Worm (Caenorhabditis elegans) whole organism, L4 larva: ENCODE data around the gene mlt-11.

Experiments
- F37D6.2 ChIP-seq: sonication (generic microtip); optimal IDR thresholded peaks from 2 replicates; lab custom pipeline; 2016; ENCODE audit warnings: mild to moderate bottlenecking, missing genetic modification characterization, missing compliant biosample characterization
- T26A8.4 ChIP-seq: fragments of 200-800 bp; sonication (Bioruptor generic); IDR thresholded peaks from 2 replicates; pipeline ENCODE4 v1.3.6; 2022; ENCODE audit warnings: missing genetic modification characterization, missing compliant biosample characterization
- Y105C5A.15 ChIP-seq: fragments of 200-800 bp; sonication (Bioruptor generic); IDR thresholded peaks from 2 replicates; pipeline ENCODE4 v1.3.6; 2022; ENCODE audit warnings: missing genetic modification characterization, missing compliant biosample characterization
- Y5F2A.4 ChIP-seq: fragments of 200-800 bp; sonication (Bioruptor generic); optimal IDR thresholded peaks from 2 replicates; lab custom pipeline; 2018; ENCODE audit warnings: mild to moderate bottlenecking, missing genetic modification characterization, missing compliant biosample characterization
- Y75B8A.6 ChIP-seq: fragments of 200-800 bp; sonication (Bioruptor generic); IDR thresholded peaks from 2 replicates; pipeline ENCODE4 v1.3.6; 2022; ENCODE audit warnings: missing genetic modification reagents, missing genetic modification characterization, missing compliant biosample characterization
- ZK546.5 ChIP-seq, 2 experiments: sonication (generic microtip); optimal IDR thresholded peaks; 2 replicates each; lab custom pipeline; 2017; ENCODE audit warnings: missing biosample characterization in 2 of 2, missing genetic modification characterization in 2 of 2
- ama-1 ChIP-seq: fragments of 150-350 bp; optimal IDR thresholded peaks from 2 replicates; lab custom pipeline; 2014; ENCODE audit warnings: inconsistent platforms, mixed read lengths
- ceh-82 ChIP-seq: sonication (generic microtip); optimal IDR thresholded peaks from 2 replicates; lab custom pipeline; 2017; ENCODE audit warnings: missing biosample characterization, missing genetic modification characterization
- cey-2 ChIP-seq: sonication (generic microtip); optimal IDR thresholded peaks from 3 replicates; lab custom pipeline; 2017; ENCODE audit warnings: missing genetic modification characterization, mild to moderate bottlenecking, missing compliant biosample characterization, antibody characterized with exemption, borderline replicate concordance; ENCODE audit not compliant: insufficient read depth
- daf-16 ChIP-seq, 3 experiments: sonication (generic microtip); optimal IDR thresholded peaks; 2 replicates each; lab custom pipeline; 2016 to 2017; ENCODE audit warnings: missing genetic modification characterization in 3 of 3, missing genetic modification reagents in 3 of 3, mild to moderate bottlenecking in 2 of 3, missing compliant biosample characterization in 2 of 3, missing biosample characterization in 1 of 3, moderate library complexity in 1 of 3
- daf-19 ChIP-seq: fragments of 200-800 bp; sonication (Bioruptor generic); conservative IDR thresholded peaks from 2 replicates; pipeline ENCODE4 v1.3.6; 2022; ENCODE audit warnings: missing genetic modification characterization, missing compliant biosample characterization
- dmd-6 ChIP-seq: fragments of 200-800 bp; sonication (Bioruptor generic); IDR thresholded peaks from 2 replicates; pipeline ENCODE4 v1.3.6; 2022; ENCODE audit warnings: missing genetic modification reagents, missing genetic modification characterization, missing compliant biosample characterization
- dmd-8 ChIP-seq: fragments of 200-800 bp; sonication (Bioruptor generic); IDR thresholded peaks from 2 replicates; pipeline ENCODE4 v1.3.6; 2022; ENCODE audit warnings: missing genetic modification characterization, missing compliant biosample characterization
- dmd-9 ChIP-seq: fragments of 200-800 bp; sonication (Bioruptor generic); IDR thresholded peaks from 2 replicates; pipeline ENCODE4 v1.3.6; 2022; ENCODE audit warnings: missing genetic modification reagents, missing genetic modification characterization, missing compliant biosample characterization
- dpl-1 ChIP-seq: fragments of 150-350 bp; optimal IDR thresholded peaks from 2 replicates; lab custom pipeline; 2014; ENCODE audit warnings: missing biosample characterization, missing genetic modification reagents, missing genetic modification characterization
- duxl-1 ChIP-seq: sonication (generic microtip); optimal IDR thresholded peaks from 2 replicates; lab custom pipeline; 2016; ENCODE audit warnings: mild to moderate bottlenecking, missing genetic modification characterization, moderate library complexity, missing compliant biosample characterization; ENCODE audit not compliant: poor library complexity
- hif-1 ChIP-seq, 2 experiments: sonication (generic microtip); optimal IDR thresholded peaks; 2 replicates each; lab custom pipeline; 2016 to 2017; ENCODE audit warnings: missing compliant biosample characterization in 2 of 2, missing genetic modification characterization in 2 of 2, missing genetic modification reagents in 2 of 2, missing genotype in 2 of 2, mild to moderate bottlenecking in 1 of 2
- hlh-11 ChIP-seq: fragments of 200-800 bp; sonication (Bioruptor generic); optimal IDR thresholded peaks from 2 replicates; lab custom pipeline; 2018; ENCODE audit warnings: mild to moderate bottlenecking, missing genetic modification characterization, missing compliant biosample characterization
- lin-1 ChIP-seq: fragments of 200-800 bp; sonication (Bioruptor generic); IDR thresholded peaks from 2 replicates; pipeline ENCODE4 v1.3.6; 2022; ENCODE audit warnings: missing genetic modification reagents, missing genetic modification characterization, missing compliant biosample characterization
- lin-15B ChIP-seq: fragments of 150-350 bp; sonication (generic microtip); optimal IDR thresholded peaks from 3 replicates; lab custom pipeline; 2014; ENCODE audit warnings: missing biosample characterization, missing genetic modification characterization
- lin-39 ChIP-seq: fragments of 150-350 bp; optimal IDR thresholded peaks from 2 replicates; lab custom pipeline; 2014; ENCODE audit warnings: missing biosample characterization, missing genetic modification reagents, missing genetic modification characterization
- madf-5 ChIP-seq, 2 experiments: fragments of 200-800 bp; sonication (Bioruptor generic); IDR thresholded peaks; 2 replicates each; pipeline ENCODE4 v1.3.6; 2022; ENCODE audit warnings: missing compliant biosample characterization in 2 of 2, missing genetic modification characterization in 2 of 2
- mdt-29 ChIP-seq: fragments of 200-800 bp; sonication (Bioruptor generic); IDR thresholded peaks from 2 replicates; pipeline ENCODE4 v1.3.6; 2022; ENCODE audit warnings: missing genetic modification reagents, missing genetic modification characterization, missing compliant biosample characterization
- mep-1 ChIP-seq: fragments of 150-350 bp; sonication (generic microtip); optimal IDR thresholded peaks from 3 replicates; lab custom pipeline; 2014; ENCODE audit warnings: missing biosample characterization, missing genetic modification characterization
- mes-2 ChIP-seq: sonication (generic microtip); optimal IDR thresholded peaks from 2 replicates; lab custom pipeline; 2016; ENCODE audit warnings: missing genotype, mild to moderate bottlenecking, missing genetic modification characterization, missing compliant biosample characterization; ENCODE audit not compliant: poor library complexity, severe bottlenecking
- mxl-2 ChIP-seq: fragments of 200-800 bp; sonication (Bioruptor generic); conservative IDR thresholded peaks from 2 replicates; pipeline ENCODE4 v1.3.6; 2022; ENCODE audit warnings: missing genetic modification reagents, missing genetic modification characterization, missing compliant biosample characterization
- mxl-3 ChIP-seq: fragments of 200-800 bp; sonication (Bioruptor generic); optimal IDR thresholded peaks from 2 replicates; lab custom pipeline; 2018; ENCODE audit warnings: mild to moderate bottlenecking, missing genetic modification characterization, missing compliant biosample characterization
- nhr-41 ChIP-seq: fragments of 200-800 bp; sonication (Bioruptor generic); IDR thresholded peaks from 2 replicates; pipeline ENCODE4 v1.3.6; 2022; ENCODE audit warnings: missing genetic modification reagents, missing genetic modification characterization, missing compliant biosample characterization
- nhr-48 ChIP-seq: sonication (generic microtip); optimal IDR thresholded peaks from 2 replicates; lab custom pipeline; 2016; ENCODE audit warnings: mild to moderate bottlenecking, missing genetic modification characterization, missing compliant biosample characterization
- nhr-6 ChIP-seq: fragments of 150-350 bp; optimal IDR thresholded peaks from 2 replicates; lab custom pipeline; 2014; ENCODE audit warnings: missing biosample characterization, missing genetic modification characterization
- sdz-12 ChIP-seq: fragments of 200-800 bp; sonication (Bioruptor generic); optimal IDR thresholded peaks from 2 replicates; lab custom pipeline; 2018; ENCODE audit warnings: mild to moderate bottlenecking, missing genetic modification characterization, missing compliant biosample characterization
- snpc-1.2 ChIP-seq: fragments of 200-800 bp; sonication (Bioruptor generic); IDR thresholded peaks from 2 replicates; pipeline ENCODE4 v1.3.6; 2022; ENCODE audit warnings: missing genetic modification reagents, missing genetic modification characterization, missing compliant biosample characterization
- spr-3 ChIP-seq: fragments of 200-800 bp; sonication (Bioruptor generic); optimal IDR thresholded peaks from 2 replicates; lab custom pipeline; 2018; ENCODE audit warnings: mild to moderate bottlenecking, missing genetic modification characterization, missing compliant biosample characterization
- unc-62 ChIP-seq, 3 experiments: fragments of 150-350 bp in 1 of 3; sonication (generic microtip); optimal IDR thresholded peaks in 2 of 3; peaks in 1 of 3; 1 replicate in 1 of 3; 2 replicates in 2 of 3; lab custom pipeline; 2014 to 2017; ENCODE audit warnings: missing biosample characterization in 3 of 3, missing genetic modification characterization in 3 of 3, missing genetic modification reagents in 3 of 3, missing genotype in 1 of 3
- zfp-3 ChIP-seq: fragments of 200-800 bp; sonication (Bioruptor generic); conservative IDR thresholded peaks from 2 replicates; pipeline ENCODE4 v1.3.6; 2022; ENCODE audit warnings: missing genetic modification reagents, missing genetic modification characterization, missing compliant biosample characterization

Gene mlt-11

DNA sequence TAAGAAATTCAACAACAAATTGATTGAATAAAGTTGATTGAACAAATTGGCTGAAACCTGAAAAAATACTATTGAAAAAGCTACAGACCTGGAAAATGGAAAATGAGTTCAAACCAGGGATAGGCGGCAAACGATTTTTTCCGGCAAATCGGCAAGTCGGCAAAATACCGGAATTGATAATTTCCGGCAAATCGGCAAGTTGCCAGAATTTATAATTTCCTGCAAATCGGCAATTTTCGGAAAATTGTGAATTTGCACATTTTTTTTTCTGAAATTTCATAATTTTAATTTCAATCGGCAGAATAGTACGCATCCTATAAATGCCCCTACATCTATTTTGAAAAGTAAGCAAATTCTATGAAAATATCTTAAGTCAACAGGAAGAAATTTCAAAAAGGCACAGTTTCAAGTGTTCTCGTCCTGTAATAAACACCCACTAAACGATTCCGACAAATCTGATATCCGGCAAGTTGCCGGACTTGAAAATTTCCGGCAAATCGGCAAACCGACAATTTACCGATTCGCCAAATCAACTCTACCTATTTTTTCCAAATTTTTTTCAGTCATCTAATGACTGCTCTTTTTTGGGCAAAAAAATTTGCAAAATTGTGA, 49.9 kb downstream of the mlt-11 start:
- no peak for TF ChIP-seq sdz-12 (GFP tag; lab: Kevin White, UChicago)
- TF ChIP-seq daf-16 (GFP tag; optimal IDR thresholded peaks at IDR 0.05; lab: Kevin White, UChicago) = peak in 1 of 2 experiments; percentile 63
- TF ChIP-seq daf-16 (tag; optimal IDR thresholded peaks at IDR 0.05; lab: Kevin White, UChicago) = no peak
- TF ChIP-seq hlh-11 (tag; lab: Kevin White, UChicago) = no peak
- TF ChIP-seq lin-39 (tag; lab: Kevin White, UChicago) = no peak
- peak; percentile 56; the same call in 1 of the 2 replicates for TF ChIP-seq dmd-9 (GFP tag; lab: Robert Waterston, UW)
- TF ChIP-seq Y5F2A.4 (GFP tag; lab: Kevin White, UChicago) = no peak
- 0 out of 4 replicates have a peak, but pooled peaks of 1 of the 2 experiments have one; percentile 11 for TF ChIP-seq madf-5 (GFP tag; IDR thresholded peaks at IDR 0.05; lab: Robert Waterston, UW)
- peak in 1 of 2 experiments; percentile 45 for TF ChIP-seq hif-1 (tag; optimal IDR thresholded peaks at IDR 0.05; lab: Kevin White, UChicago)
- TF ChIP-seq Y75B8A.6 (GFP tag; lab: Robert Waterston, UW) = 0 out of 2 replicates have a peak, but pooled peaks have one; percentile 13
- no peak for TF ChIP-seq duxl-1 (tag; lab: Kevin White, UChicago)
- no peak for TF ChIP-seq nhr-6 (tag; lab: Kevin White, UChicago)
- no peak for TF ChIP-seq spr-3 (GFP tag; lab: Kevin White, UChicago)
- peak; percentile 6 for TF ChIP-seq mep-1
- TF ChIP-seq Y105C5A.15 (GFP tag; lab: Robert Waterston, UW) = no peak
- TF ChIP-seq ceh-82 = no peak
- TF ChIP-seq mxl-3 (GFP tag; lab: Kevin White, UChicago) = no peak
- no peak for TF ChIP-seq dmd-8
- TF ChIP-seq T26A8.4 (GFP tag; lab: Robert Waterston, UW) = peak; percentile 55
- 0 out of 2 replicates have a peak, but pooled peaks have one; percentile 19 for TF ChIP-seq snpc-1.2
- no peak for TF ChIP-seq dpl-1 (GFP tag; lab: Kevin White, UChicago)
- TF ChIP-seq daf-19 = no peak
- no peak for TF ChIP-seq F37D6.2 (tag; lab: Kevin White, UChicago)
- no peak for TF ChIP-seq mdt-29 (GFP tag; lab: Robert Waterston, UW)
- no peak for TF ChIP-seq lin-15B (tag; lab: Kevin White, UChicago)
- TF ChIP-seq cey-2 (tag; lab: Kevin White, UChicago) = no peak
- TF ChIP-seq ZK546.5 (tag; optimal IDR thresholded peaks at IDR 0.05; lab: Kevin White, UChicago) = no peak
- no peak for TF ChIP-seq nhr-41 (GFP tag; lab: Robert Waterston, UW)
- TF ChIP-seq mes-2 (tag; lab: Kevin White, UChicago) = peak; percentile 9
- TF ChIP-seq zfp-3 (GFP tag; lab: Robert Waterston, UW) = 0 out of 2 replicates have a peak, but pooled peaks have one; percentile 47
- TF ChIP-seq unc-62 (GFP tag; optimal IDR thresholded peaks at IDR 0.05 in 1 of 2; lab: Kevin White, UChicago) = no peak
- TF ChIP-seq unc-62 (tag; optimal IDR thresholded peaks at IDR 0.05; lab: Kevin White, UChicago) = no peak
- TF ChIP-seq ama-1 (lab: Kevin White, UChicago) = peak; percentile 64
- 0 out of 2 replicates have a peak, but pooled peaks have one; percentile 43 for TF ChIP-seq lin-1 (GFP tag; lab: Robert Waterston, UW)
- TF ChIP-seq mxl-2 (GFP tag; lab: Robert Waterston, UW) = no peak
- peak; percentile 4 for TF ChIP-seq nhr-48 (tag; lab: Kevin White, UChicago)
- 0 out of 2 replicates have a peak, but pooled peaks have one; percentile 13 for TF ChIP-seq dmd-6 (GFP tag; lab: Robert Waterston, UW)
- TF ChIP-seq, all 104 proteins: peak for 14

DNA sequence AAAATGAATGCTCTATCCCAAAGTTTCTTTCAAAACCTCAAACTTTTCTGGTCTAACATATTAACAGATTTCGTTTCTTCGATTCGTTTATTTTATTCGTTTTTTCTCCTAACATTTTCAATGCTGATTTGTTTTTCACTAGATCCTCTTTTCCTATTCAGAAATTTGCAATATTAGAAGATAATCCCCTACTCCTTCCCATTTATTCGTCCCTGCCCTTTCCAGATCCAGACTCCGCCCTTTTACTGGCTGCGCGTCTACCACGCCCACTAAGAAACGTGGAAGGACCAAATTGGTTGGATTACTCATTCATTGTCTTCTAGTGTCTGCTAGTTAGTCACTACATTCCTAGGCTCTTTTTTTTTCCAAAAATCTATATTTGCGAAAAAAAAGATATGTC, 54.9 kb downstream of the mlt-11 start, which contains the start of gene Y44A6C.2:
Gene Y44A6C.2, plus strand, starts transcription at position 301 of the 400 bp plus-strand sequence.
- TF ChIP-seq F37D6.2 (tag; lab: Kevin White, UChicago) = no peak
